Fruit fly (Drosophila melanogaster): ENCODE results near the gene CG1789.

CG1789 gene

dm6 chrX:8714064-8715046, 6.0 kb upstream of the CG1789 start, which contains the start of the genes CG2004 and CG1785 (continued):
- no peak for TF ChIP-seq sc (optimal IDR thresholded peaks at IDR 0.05)
- TF ChIP-seq sc (GFP tag; optimal IDR thresholded peaks at IDR 0.05): peak; percentile 75
- TF ChIP-seq h (optimal IDR thresholded peaks at IDR 0.05): no peak
- peak; percentile 93 for TF ChIP-seq Aef1 (GFP tag; IDR thresholded peaks at IDR 0.05)
- TF ChIP-seq lola (GFP tag; optimal IDR thresholded peaks at IDR 0.05): peak in 1 of 3 experiments; percentile 89
- peak; percentile 83 for TF ChIP-seq CG1024 (GFP tag; IDR thresholded peaks at IDR 0.05)
- TF ChIP-seq Bdp1 (GFP tag; optimal IDR thresholded peaks at IDR 0.05): peak; percentile 83
- TF ChIP-seq Antp (GFP tag; optimal IDR thresholded peaks at IDR 0.05): peak; percentile 79
- TF ChIP-seq CG6175 (GFP tag; IDR thresholded peaks at IDR 0.05): peak; percentile 82
- TF ChIP-seq Doc3 (GFP tag; IDR thresholded peaks at IDR 0.05; ENCODE audit: partially characterized antibody): peak; percentile 69
- TF ChIP-seq cato (GFP tag; optimal IDR thresholded peaks at IDR 0.05; ENCODE audit: borderline replicate concordance): peak; percentile 84
- peak; percentile 34 for TF ChIP-seq Myb (GFP tag; optimal IDR thresholded peaks at IDR 0.05)
- TF ChIP-seq ham (GFP tag; IDR thresholded peaks at IDR 0.05): peak; percentile 84
- TF ChIP-seq CG4282 (GFP tag; optimal IDR thresholded peaks at IDR 0.05): peak; percentile 37
- TF ChIP-seq CG1647 (GFP tag; optimal IDR thresholded peaks at IDR 0.05): peak; percentile 78
- peak; percentile 81 for TF ChIP-seq CG43689 (GFP tag; IDR thresholded peaks at IDR 0.05)
- peak; percentile 83 for TF ChIP-seq bcd (GFP tag; optimal IDR thresholded peaks at IDR 0.05)
- TF ChIP-seq Ssrp (tag; optimal IDR thresholded peaks at IDR 0.05): peak; percentile 90
- peak; percentile 90 for TF ChIP-seq CG18619 (GFP tag; optimal IDR thresholded peaks at IDR 0.05)
- peak; percentile 56 for TF ChIP-seq Dad (GFP tag; optimal IDR thresholded peaks at IDR 0.05)
- TF ChIP-seq CG16779 (GFP tag; IDR thresholded peaks at IDR 0.05): peak; percentile 90
- TF ChIP-seq ERR (GFP tag; optimal IDR thresholded peaks at IDR 0.05): peak; percentile 85
- peak in 1 of 2 experiments; percentile 60 for TF ChIP-seq insv (GFP tag; optimal IDR thresholded peaks at IDR 0.05)
- peak; percentile 91 for TF ChIP-seq cg (GFP tag; optimal IDR thresholded peaks at IDR 0.05)
- peak; percentile 66 for TF ChIP-seq vnd (GFP tag; IDR thresholded peaks at IDR 0.05; ENCODE audit: partially characterized antibody)
- peak; percentile 89 for TF ChIP-seq CG4820 (GFP tag; optimal IDR thresholded peaks at IDR 0.05)
- peak; percentile 93 for TF ChIP-seq ranshi (GFP tag; IDR thresholded peaks at IDR 0.05)
- TF ChIP-seq kah (GFP tag; optimal IDR thresholded peaks at IDR 0.05): peak; percentile 88
- TF ChIP-seq CG8359 (GFP tag; optimal IDR thresholded peaks at IDR 0.05; ENCODE audit: borderline replicate concordance): peak; percentile 53
- TF ChIP-seq CG18476 (GFP tag; optimal IDR thresholded peaks at IDR 0.05): peak; percentile 93
- TF ChIP-seq CG15696 (tag; optimal IDR thresholded peaks at IDR 0.05): peak; percentile 93
- TF ChIP-seq hbn (GFP tag; IDR thresholded peaks at IDR 0.05; ENCODE audit: partially characterized antibody): peak; percentile 73; the same call in 1 of the 2 replicates
- peak; percentile 59 for TF ChIP-seq CG8281 (tag; optimal IDR thresholded peaks at IDR 0.05)
- no peak for TF ChIP-seq pros (GFP tag; optimal IDR thresholded peaks at IDR 0.05)
- TF ChIP-seq CG30020 (tag; optimal IDR thresholded peaks at IDR 0.05): peak; percentile 71
- peak; percentile 93 for TF ChIP-seq H15 (GFP tag; IDR thresholded peaks at IDR 0.05)
- TF ChIP-seq Lhr (GFP tag; optimal IDR thresholded peaks at IDR 0.05): peak; percentile 73
- TF ChIP-seq Nf-YB (GFP tag; optimal IDR thresholded peaks at IDR 0.05): peak; percentile 53
- TF ChIP-seq mam (GFP tag; optimal IDR thresholded peaks at IDR 0.05): peak; percentile 85
- TF ChIP-seq Hr3 (GFP tag; optimal IDR thresholded peaks at IDR 0.05): peak; percentile 91
- TF ChIP-seq Atf3 (GFP tag; optimal IDR thresholded peaks at IDR 0.05): peak; percentile 83
- no peak for TF ChIP-seq Hr39 (optimal IDR thresholded peaks at IDR 0.05)
- peak; percentile 49 for TF ChIP-seq CG12071 (GFP tag; optimal IDR thresholded peaks at IDR 0.05)
- TF ChIP-seq corto (GFP tag; optimal IDR thresholded peaks at IDR 0.05): no peak
- peak; percentile 71 for TF ChIP-seq Asciz (GFP tag; optimal IDR thresholded peaks at IDR 0.05)
- peak; percentile 57 for TF ChIP-seq CG31388 (GFP tag; optimal IDR thresholded peaks at IDR 0.05)
- peak; percentile 97 for TF ChIP-seq Ets65A (GFP tag)
- TF ChIP-seq CG17829 (tag; optimal IDR thresholded peaks at IDR 0.05): peak; percentile 92

All from whole organism, embryonic.